Worm (Caenorhabditis elegans) whole organism, L3 larva: Measurements from ENCODE around the gene B0218.5.

Experiments used
- R02D3.7 ChIP-seq: fragments of 150-350 bp; optimal IDR thresholded peaks from 2 replicates; lab custom pipeline; 2014; ENCODE audit warnings: missing biosample characterization, missing genetic modification characterization
- aly-2 ChIP-seq: fragments of 150-350 bp; optimal IDR thresholded peaks from 2 replicates; lab custom pipeline; 2014; ENCODE audit warnings: missing biosample characterization, missing genetic modification characterization
- elt-1 ChIP-seq: fragments of 150-350 bp; optimal IDR thresholded peaks from 2 replicates; lab custom pipeline; 2014; ENCODE audit warnings: missing biosample characterization, missing genetic modification characterization
- fkh-10 ChIP-seq: sonication (generic microtip); optimal IDR thresholded peaks from 2 replicates; lab custom pipeline; 2017; ENCODE audit warnings: missing biosample characterization, missing genetic modification reagents, missing genetic modification characterization
- fos-1 ChIP-seq: fragments of 150-350 bp; optimal IDR thresholded peaks from 2 replicates; lab custom pipeline; 2014; ENCODE audit warnings: missing biosample characterization, missing genetic modification characterization
- lsy-12 ChIP-seq: sonication (generic microtip); optimal IDR thresholded peaks from 2 replicates; lab custom pipeline; 2016; ENCODE audit warnings: mild to moderate bottlenecking, missing genetic modification characterization, missing compliant biosample characterization
- nhr-77 ChIP-seq: fragments of 150-350 bp; optimal IDR thresholded peaks from 2 replicates; lab custom pipeline; 2014; ENCODE audit warnings: missing biosample characterization, missing genetic modification characterization
- snpc-4 ChIP-seq: fragments of 150-350 bp; optimal IDR thresholded peaks from 2 replicates; lab custom pipeline; 2014; ENCODE audit warnings: missing biosample characterization, missing genetic modification characterization
- tbx-2 ChIP-seq: sonication (generic microtip); optimal IDR thresholded peaks from 2 replicates; lab custom pipeline; 2016; ENCODE audit warnings: mild to moderate bottlenecking, missing genetic modification characterization, missing compliant biosample characterization
- unc-39 ChIP-seq: sonication (generic microtip); optimal IDR thresholded peaks from 4 replicates; lab custom pipeline; 2017; ENCODE audit warnings: missing biosample characterization, missing genetic modification characterization
- ztf-11 ChIP-seq: fragments of 150-350 bp; optimal IDR thresholded peaks from 2 replicates; lab custom pipeline; 2014; ENCODE audit warnings: missing biosample characterization, missing genetic modification characterization
- ztf-4 ChIP-seq: fragments of 150-350 bp; optimal IDR thresholded peaks from 2 replicates; lab custom pipeline; 2014; ENCODE audit warnings: missing biosample characterization, missing genetic modification characterization

- no peak for TF ChIP-seq elt-1 (tag; lab: Kevin White, UChicago)
- TF ChIP-seq snpc-4 (tag; lab: Kevin White, UChicago), result no peak
- no peak for TF ChIP-seq lsy-12 (tag; lab: Kevin White, UChicago)
- no peak for TF ChIP-seq unc-39 (tag; lab: Kevin White, UChicago)
- TF ChIP-seq tbx-2 (tag; lab: Kevin White, UChicago), result no peak
- no peak for TF ChIP-seq ztf-4 (tag; lab: Kevin White, UChicago)
- no peak for TF ChIP-seq fkh-10 (GFP tag; lab: Kevin White, UChicago)
- TF ChIP-seq R02D3.7 (tag; lab: Kevin White, UChicago), result no peak
- TF ChIP-seq fos-1, result no peak
- no peak for TF ChIP-seq nhr-77 (tag; lab: Kevin White, UChicago)
- TF ChIP-seq aly-2, result no peak
- TF ChIP-seq ztf-11, result no peak
Measured at ce11 chrIV:8163687-8164086, 6.6 kb upstream of the B0218.5 start, which contains the start of gene clec-51.
